Worm (Caenorhabditis elegans) whole organism, young adult: ENCODE measurements around the gene K06A9.1.
A peak's percentile ranks its signal among the peaks of the same experiment; 100 is the strongest.

Experiments used
- B0261.1 ChIP-seq: sonication (generic microtip); optimal IDR thresholded peaks from 2 replicates; lab custom pipeline; 2016; ENCODE audit warnings: mild to moderate bottlenecking, missing genetic modification characterization, moderate library complexity, missing compliant biosample characterization
- C06A6.2 ChIP-seq: fragments of 200-800 bp; sonication (Bioruptor generic); conservative IDR thresholded peaks from 2 replicates; pipeline ENCODE4 v1.3.6; 2022; ENCODE audit warnings: missing genetic modification characterization, missing compliant biosample characterization
- F22D6.2 ChIP-seq: sonication (generic microtip); optimal IDR thresholded peaks from 2 replicates; lab custom pipeline; 2016; ENCODE audit warnings: mild to moderate bottlenecking, missing genetic modification characterization, missing compliant biosample characterization
- F23B12.7 ChIP-seq: sonication (generic microtip); optimal IDR thresholded peaks from 2 replicates; lab custom pipeline; 2017; ENCODE audit warnings: missing genetic modification characterization, mild to moderate bottlenecking, missing compliant biosample characterization, antibody characterized with exemption, moderate library complexity; ENCODE audit not compliant: insufficient read depth
- F52B5.7 ChIP-seq: sonication (generic microtip); optimal IDR thresholded peaks from 2 replicates; lab custom pipeline; 2016; ENCODE audit warnings: mild to moderate bottlenecking, missing genetic modification characterization, missing compliant biosample characterization
- Y53F4B.3 ChIP-seq: fragments of 200-800 bp; sonication (Bioruptor generic); IDR thresholded peaks from 2 replicates; pipeline ENCODE4 v1.3.6; 2022; ENCODE audit warnings: missing genetic modification reagents, missing genetic modification characterization, missing compliant biosample characterization
- Y53G8AR.9 ChIP-seq: fragments of 200-800 bp; sonication (Bioruptor generic); conservative IDR thresholded peaks from 2 replicates; pipeline ENCODE4 v1.3.6; 2022; ENCODE audit warnings: missing genetic modification reagents, missing genetic modification characterization, missing compliant biosample characterization
- aptf-2 ChIP-seq: fragments of 200-800 bp; sonication (Bioruptor generic); conservative IDR thresholded peaks from 2 replicates; pipeline ENCODE4 v1.3.6; 2022; ENCODE audit warnings: missing genetic modification reagents, missing genetic modification characterization, missing compliant biosample characterization
- atf-7 ChIP-seq: sonication (generic microtip); optimal IDR thresholded peaks from 2 replicates; lab custom pipeline; 2017; ENCODE audit warnings: mild to moderate bottlenecking, missing genetic modification characterization, missing compliant biosample characterization
- attf-6 ChIP-seq: fragments of 200-800 bp; sonication (Bioruptor generic); IDR thresholded peaks from 2 replicates; pipeline ENCODE4 v1.3.6; 2022; ENCODE audit warnings: missing genetic modification reagents, missing genetic modification characterization, missing compliant biosample characterization
- bed-2 ChIP-seq: fragments of 200-800 bp; sonication (Bioruptor generic); IDR thresholded peaks from 2 replicates; pipeline ENCODE4 v1.3.6; 2022; ENCODE audit warnings: missing genetic modification reagents, missing genetic modification characterization, missing compliant biosample characterization
- ceh-100 ChIP-seq: fragments of 200-800 bp; sonication (Bioruptor generic); IDR thresholded peaks from 2 replicates; pipeline ENCODE4 v1.3.6; 2022; ENCODE audit warnings: missing genetic modification reagents, missing genetic modification characterization, missing compliant biosample characterization
- ceh-79 ChIP-seq: sonication (generic microtip); optimal IDR thresholded peaks from 2 replicates; lab custom pipeline; 2017; ENCODE audit warnings: mild to moderate bottlenecking, missing genetic modification characterization, missing compliant biosample characterization
- dox-1 ChIP-seq: fragments of 200-800 bp; sonication (Bioruptor generic); IDR thresholded peaks from 2 replicates; pipeline ENCODE4 v1.3.6; 2022; ENCODE audit warnings: missing genetic modification reagents, missing genetic modification characterization, missing compliant biosample characterization
- dpff-1 ChIP-seq: sonication (generic microtip); optimal IDR thresholded peaks from 2 replicates; lab custom pipeline; 2017; ENCODE audit warnings: mild to moderate bottlenecking, missing genetic modification characterization, missing compliant biosample characterization
- egl-18 ChIP-seq: fragments of 200-800 bp; sonication (Bioruptor generic); IDR thresholded peaks from 2 replicates; pipeline ENCODE4 v1.3.6; 2022; ENCODE audit warnings: missing genetic modification reagents, missing genetic modification characterization, missing compliant biosample characterization
- hmg-1.2 ChIP-seq: fragments of 200-800 bp; sonication (Bioruptor generic); IDR thresholded peaks from 2 replicates; pipeline ENCODE4 v1.3.6; 2022; ENCODE audit warnings: missing genetic modification reagents, missing genetic modification characterization, missing compliant biosample characterization
- madf-3 ChIP-seq: fragments of 200-800 bp; sonication (Bioruptor generic); IDR thresholded peaks from 2 replicates; pipeline ENCODE4 v1.3.6; 2022; ENCODE audit warnings: missing genetic modification reagents, missing genetic modification characterization, missing compliant biosample characterization
- madf-6 ChIP-seq: fragments of 200-800 bp; sonication (Bioruptor generic); IDR thresholded peaks from 2 replicates; pipeline ENCODE4 v1.3.6; 2022; ENCODE audit warnings: missing genetic modification reagents, missing genetic modification characterization, missing compliant biosample characterization
- mcd-1 ChIP-seq: fragments of 200-800 bp; sonication (Bioruptor generic); IDR thresholded peaks from 2 replicates; pipeline ENCODE4 v1.3.6; 2022; ENCODE audit warnings: missing genetic modification reagents, missing genetic modification characterization, missing compliant biosample characterization
- nfyb-1 ChIP-seq: fragments of 200-800 bp; sonication (Bioruptor generic); IDR thresholded peaks from 2 replicates; pipeline ENCODE4 v1.3.6; 2022; ENCODE audit warnings: missing genetic modification reagents, missing genetic modification characterization, missing compliant biosample characterization
- nhr-179 ChIP-seq: sonication (generic microtip); optimal IDR thresholded peaks from 2 replicates; lab custom pipeline; 2016; ENCODE audit warnings: mild to moderate bottlenecking, missing genetic modification characterization, missing compliant biosample characterization
- nhr-80 ChIP-seq: sonication (generic microtip); optimal IDR thresholded peaks from 2 replicates; lab custom pipeline; 2016; ENCODE audit warnings: missing genetic modification characterization, missing compliant biosample characterization
- snpc-3.4 ChIP-seq: sonication (generic microtip); optimal IDR thresholded peaks from 2 replicates; lab custom pipeline; 2017; ENCODE audit warnings: missing genetic modification characterization, mild to moderate bottlenecking, missing compliant biosample characterization, antibody characterized with exemption, moderate library complexity, missing genotype, missing genetic modification reagents
- somi-1 ChIP-seq: fragments of 200-800 bp; sonication (Bioruptor generic); optimal IDR thresholded peaks from 2 replicates; lab custom pipeline; 2018; ENCODE audit warnings: mild to moderate bottlenecking, missing genetic modification characterization, missing compliant biosample characterization
- tbx-9 ChIP-seq: sonication (generic microtip); optimal IDR thresholded peaks from 2 replicates; lab custom pipeline; 2016; ENCODE audit warnings: borderline replicate concordance, missing genetic modification characterization, inconsistent platforms, missing compliant biosample characterization
- unc-62 ChIP-seq: fragments of 150-350 bp; optimal IDR thresholded peaks from 2 replicates; lab custom pipeline; 2014; ENCODE audit warnings: missing biosample characterization, missing genetic modification reagents, missing genetic modification characterization
- xnd-1 ChIP-seq: sonication (generic microtip); optimal IDR thresholded peaks from 2 replicates; lab custom pipeline; 2016; ENCODE audit warnings: missing genotype, missing genetic modification reagents, missing genetic modification characterization, missing compliant biosample characterization
- ztf-18 ChIP-seq: sonication (generic microtip); optimal IDR thresholded peaks from 2 replicates; lab custom pipeline; 2016; ENCODE audit warnings: missing genotype, mild to moderate bottlenecking, missing genetic modification characterization, missing compliant biosample characterization

Gene K06A9.1

ce11 chrX:1546878-1547555 lies at the start of gene K06A9.1:
TSS of gene K06A9.1 (plus strand) at chrX:1547505.
- peak; percentile 51 for TF ChIP-seq nhr-80 (tag; lab: Kevin White, UChicago)
- TF ChIP-seq tbx-9 (tag; lab: Kevin White, UChicago), result no peak

- TF ChIP-seq ztf-18 (tag; lab: Kevin White, UChicago) (no peak), egl-18 (GFP tag; lab: Robert Waterston, UW) (no peak), hmg-1.2 (GFP tag; lab: Robert Waterston, UW) (no peak), ceh-79 (tag; lab: Kevin White, UChicago) (no peak)
Observed at ce11 chrX:1497581-1497980, 49.7 kb upstream of the K06A9.1 start, which contains the start of gene F09E10.6. TSS of gene F09E10.6 (minus strand) at chrX:1497681.

- TF ChIP-seq xnd-1, result no peak
- TF ChIP-seq nhr-80 (tag; lab: Kevin White, UChicago), result no peak
- TF ChIP-seq dox-1 (GFP tag; lab: Robert Waterston, UW), result no peak
Observed at ce11 chrX:1499499-1499898, 47.8 kb upstream of the K06A9.1 start.

- TF ChIP-seq madf-6 (GFP tag; lab: Robert Waterston, UW), result no peak
- TF ChIP-seq dpff-1 (tag; lab: Kevin White, UChicago), result no peak
- TF ChIP-seq tbx-9 (tag; lab: Kevin White, UChicago), result no peak
- TF ChIP-seq mcd-1 (GFP tag; lab: Robert Waterston, UW), result no peak
- TF ChIP-seq egl-18 (GFP tag; lab: Robert Waterston, UW), result no peak
- no peak for TF ChIP-seq snpc-3.4 (tag; lab: Kevin White, UChicago)
- TF ChIP-seq aptf-2 (GFP tag; lab: Robert Waterston, UW), result no peak
- TF ChIP-seq atf-7, result no peak
- no peak for TF ChIP-seq unc-62 (GFP tag; lab: Kevin White, UChicago)
- TF ChIP-seq madf-3, result no peak
Observed at ce11 chrX:1501752-1502151, 45.6 kb upstream of the K06A9.1 start, which contains the start of gene F09E10.7. TSS of gene F09E10.7 (minus strand) at chrX:1501852.

ce11 chrX:1502490-1502889 lies 44.8 kb upstream of the K06A9.1 start, which contains the start of gene F09E10.1:
TSS of gene F09E10.1 (plus strand) at chrX:1502790.
- no peak for TF ChIP-seq Y53G8AR.9
- TF ChIP-seq nhr-179 (tag; lab: Kevin White, UChicago), result no peak
- TF ChIP-seq Y53F4B.3 (GFP tag; lab: Robert Waterston, UW), result no peak
- TF ChIP-seq B0261.1, result no peak
- no peak for TF ChIP-seq F23B12.7 (tag; lab: Kevin White, UChicago)
- TF ChIP-seq attf-6 (GFP tag; lab: Robert Waterston, UW), result no peak
- TF ChIP-seq nfyb-1 (GFP tag; lab: Robert Waterston, UW), result no peak
- no peak for TF ChIP-seq somi-1 (GFP tag; lab: Kevin White, UChicago)
- no peak for TF ChIP-seq tbx-9 (tag; lab: Kevin White, UChicago)
- no peak for TF ChIP-seq F52B5.7 (tag; lab: Kevin White, UChicago)
- TF ChIP-seq bed-2 (GFP tag; lab: Robert Waterston, UW), result no peak
- no peak for TF ChIP-seq C06A6.2
- no peak for TF ChIP-seq mcd-1 (GFP tag; lab: Robert Waterston, UW)
- no peak for TF ChIP-seq madf-3
- TF ChIP-seq F22D6.2 (tag; lab: Kevin White, UChicago), result no peak
- TF ChIP-seq ceh-100 (GFP tag; lab: Robert Waterston, UW), result no peak
